Worm (Caenorhabditis elegans) whole organism, early embryonic: ENCODE results near the gene lap-2.

Experiments used
- B0310.2 ChIP-seq: sonication (generic microtip); optimal IDR thresholded peaks from 2 replicates; lab custom pipeline; 2016; ENCODE audit warnings: mild to moderate bottlenecking, missing genetic modification characterization, missing compliant biosample characterization
- F13C5.2 ChIP-seq: sonication (generic microtip); optimal IDR thresholded peaks from 2 replicates; lab custom pipeline; 2017; ENCODE audit warnings: mild to moderate bottlenecking, missing genetic modification characterization, inconsistent platforms, missing compliant biosample characterization
- aly-1 ChIP-seq: sonication (generic microtip); optimal IDR thresholded peaks from 2 replicates; lab custom pipeline; 2016; ENCODE audit warnings: missing genetic modification characterization, missing compliant biosample characterization
- ama-1 ChIP-seq: fragments of 150-350 bp; optimal IDR thresholded peaks from 2 replicates; lab custom pipeline; 2014
- ceh-13 ChIP-seq: fragments of 200-800 bp; sonication (Bioruptor generic); optimal IDR thresholded peaks from 2 replicates; lab custom pipeline; 2018; ENCODE audit warnings: mild to moderate bottlenecking, missing genetic modification characterization, missing compliant biosample characterization
- ceh-36 ChIP-seq: sonication (generic microtip); optimal IDR thresholded peaks from 2 replicates; lab custom pipeline; 2016; ENCODE audit warnings: missing genetic modification characterization, inconsistent platforms, missing compliant biosample characterization
- ets-7 ChIP-seq: sonication (generic microtip); optimal IDR thresholded peaks from 2 replicates; lab custom pipeline; 2016; ENCODE audit warnings: missing genotype, missing genetic modification characterization, missing compliant biosample characterization
- flt-1 ChIP-seq: fragments of 200-800 bp; sonication (Bioruptor generic); IDR thresholded peaks from 2 replicates; pipeline ENCODE4 v1.3.6; 2022; ENCODE audit warnings: missing genetic modification characterization, missing compliant biosample characterization
- hmbx-1 ChIP-seq: sonication (generic microtip); optimal IDR thresholded peaks from 2 replicates; lab custom pipeline; 2016; ENCODE audit warnings: mild to moderate bottlenecking, missing genetic modification characterization, missing compliant biosample characterization
- hmg-4 ChIP-seq: fragments of 200-800 bp; sonication (Bioruptor generic); optimal IDR thresholded peaks from 2 replicates; lab custom pipeline; 2018; ENCODE audit warnings: mild to moderate bottlenecking, missing genetic modification characterization, missing compliant biosample characterization
- hnd-1 ChIP-seq: sonication (generic microtip); optimal IDR thresholded peaks from 2 replicates; lab custom pipeline; 2016; ENCODE audit warnings: missing genetic modification characterization, missing compliant biosample characterization
- pes-1 ChIP-seq: fragments of 200-800 bp; sonication (Bioruptor generic); IDR thresholded peaks from 2 replicates; pipeline ENCODE4 v1.3.6; 2022; ENCODE audit warnings: missing genetic modification reagents, missing genetic modification characterization, missing compliant biosample characterization
- scrt-1 ChIP-seq: fragments of 200-800 bp; sonication (Bioruptor generic); IDR thresholded peaks from 2 replicates; pipeline ENCODE4 v1.3.6; 2022; ENCODE audit warnings: missing genetic modification characterization, missing compliant biosample characterization
- sea-1 ChIP-seq: fragments of 200-800 bp; sonication (Bioruptor generic); conservative IDR thresholded peaks from 2 replicates; pipeline ENCODE4 v1.3.6; 2022; ENCODE audit warnings: missing genetic modification characterization, missing compliant biosample characterization
- tbx-11 ChIP-seq: fragments of 200-800 bp; sonication (Bioruptor generic); IDR thresholded peaks from 2 replicates; pipeline ENCODE4 v1.3.6; 2022; ENCODE audit warnings: missing genetic modification characterization, missing compliant biosample characterization
- tbx-37 ChIP-seq: fragments of 200-800 bp; sonication (Bioruptor generic); conservative IDR thresholded peaks from 2 replicates; pipeline ENCODE4 v1.3.6; 2022; ENCODE audit warnings: missing genetic modification reagents, missing genetic modification characterization, missing compliant biosample characterization
- tra-4 ChIP-seq: sonication (generic microtip); optimal IDR thresholded peaks from 2 replicates; lab custom pipeline; 2017; ENCODE audit warnings: missing genetic modification characterization, missing compliant biosample characterization

The lap-2 gene

DNA sequence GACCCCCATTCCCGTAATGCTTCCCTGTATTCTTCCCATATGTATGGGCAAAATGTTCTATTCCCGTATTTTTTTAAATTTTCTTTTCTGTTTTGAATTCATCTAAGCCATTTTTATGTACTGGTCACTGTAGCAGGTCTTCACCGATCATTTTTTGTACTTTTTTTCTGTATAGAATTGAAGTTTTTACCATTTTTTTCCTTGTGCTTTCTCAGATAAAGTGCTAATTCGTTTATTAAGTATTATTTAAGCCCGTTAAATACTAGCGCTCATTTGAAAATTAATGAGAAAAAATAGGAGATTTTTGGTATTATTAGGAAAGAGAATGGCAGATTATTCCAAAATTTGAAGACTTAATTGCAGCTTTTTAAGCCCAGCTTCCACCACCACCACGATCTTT, 36.8 kb upstream of the lap-2 start:
- no peak for TF ChIP-seq ama-1 (lab: Kevin White, UChicago)
- no peak for TF ChIP-seq ceh-13 (GFP tag; lab: Kevin White, UChicago)
- TF ChIP-seq ceh-36 (tag; lab: Kevin White, UChicago): no peak

ce11 chrV:13008825-13009224, 34.7 kb upstream of the lap-2 start, which contains the start of gene F15B9.10:
F15B9.10 (minus strand) TSS chrV:13008925.
- no peak for TF ChIP-seq B0310.2 (tag; lab: Kevin White, UChicago)
- TF ChIP-seq ets-7 (tag; lab: Kevin White, UChicago): no peak
- no peak for TF ChIP-seq ceh-36 (tag; lab: Kevin White, UChicago)
- TF ChIP-seq tbx-37 (GFP tag; lab: Robert Waterston, UW): no peak
- TF ChIP-seq ama-1 (lab: Kevin White, UChicago): no peak
- TF ChIP-seq pes-1 (GFP tag; lab: Robert Waterston, UW): no peak
- TF ChIP-seq hmbx-1 (tag; lab: Kevin White, UChicago): no peak
- TF ChIP-seq tbx-11: no peak
- no peak for TF ChIP-seq F13C5.2 (tag; lab: Kevin White, UChicago)
- no peak for TF ChIP-seq ceh-13 (GFP tag; lab: Kevin White, UChicago)
- TF ChIP-seq aly-1 (tag; lab: Kevin White, UChicago): no peak
- TF ChIP-seq hmg-4 (GFP tag; lab: Kevin White, UChicago): no peak
- no peak for TF ChIP-seq tra-4 (tag; lab: Kevin White, UChicago)
- no peak for TF ChIP-seq flt-1 (GFP tag; lab: Robert Waterston, UW)
- TF ChIP-seq sea-1: no peak
- TF ChIP-seq scrt-1: no peak

- no peak for TF ChIP-seq hmbx-1 (tag; lab: Kevin White, UChicago)
- TF ChIP-seq scrt-1: no peak
- no peak for TF ChIP-seq F13C5.2 (tag; lab: Kevin White, UChicago)
- TF ChIP-seq hmg-4 (GFP tag; lab: Kevin White, UChicago): no peak
These were observed 34.2 kb upstream of the lap-2 start for ce11 chrV:13009271-13009670.

ce11 chrV:13009843-13010242, 33.7 kb upstream of the lap-2 start:
- TF ChIP-seq pes-1 (GFP tag; lab: Robert Waterston, UW): no peak
- TF ChIP-seq ets-7 (tag; lab: Kevin White, UChicago): no peak
- no peak for TF ChIP-seq hmbx-1 (tag; lab: Kevin White, UChicago)

- TF ChIP-seq hnd-1 (tag; lab: Kevin White, UChicago) (no peak), hmbx-1 (tag; lab: Kevin White, UChicago) (no peak), ets-7 (tag; lab: Kevin White, UChicago) (no peak), sea-1 (no peak)
These were observed 31.6 kb upstream of the lap-2 start for ce11 chrV:13011904-13012303.

DNA sequence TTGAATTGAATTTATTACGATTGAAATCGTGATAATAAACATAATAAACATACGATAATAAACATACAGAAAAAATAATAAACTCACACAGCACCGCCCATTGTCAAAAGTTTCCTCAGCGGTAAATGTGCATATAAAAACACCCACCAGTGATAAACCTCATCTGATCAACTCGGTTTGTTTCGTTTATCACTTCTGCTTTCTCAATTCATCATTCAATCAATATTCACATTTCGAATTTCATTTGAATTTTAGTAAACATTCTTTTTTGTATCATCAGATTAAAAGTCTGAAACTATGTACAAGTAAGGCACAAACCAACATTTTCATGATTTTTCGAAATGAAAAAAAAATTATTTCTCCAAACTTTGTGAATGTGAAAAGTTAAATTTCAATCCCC, 30.4 kb upstream of the lap-2 start, which contains the start of gene try-10:
try-10 (minus strand) TSS at position 101 of the 400 bp plus-strand sequence.
- no peak for TF ChIP-seq hnd-1 (tag; lab: Kevin White, UChicago)
- no peak for TF ChIP-seq hmg-4 (GFP tag; lab: Kevin White, UChicago)
- no peak for TF ChIP-seq ceh-36 (tag; lab: Kevin White, UChicago)
- TF ChIP-seq scrt-1: no peak
- no peak for TF ChIP-seq tra-4 (tag; lab: Kevin White, UChicago)
- no peak for TF ChIP-seq flt-1 (GFP tag; lab: Robert Waterston, UW)
- TF ChIP-seq ama-1 (lab: Kevin White, UChicago): no peak
- TF ChIP-seq F13C5.2 (tag; lab: Kevin White, UChicago): no peak
- no peak for TF ChIP-seq sea-1
- no peak for TF ChIP-seq tbx-37 (GFP tag; lab: Robert Waterston, UW)
- no peak for TF ChIP-seq B0310.2 (tag; lab: Kevin White, UChicago)
- no peak for TF ChIP-seq tbx-11
- no peak for TF ChIP-seq ets-7 (tag; lab: Kevin White, UChicago)
- no peak for TF ChIP-seq aly-1 (tag; lab: Kevin White, UChicago)
- no peak for TF ChIP-seq hmbx-1 (tag; lab: Kevin White, UChicago)
- no peak for TF ChIP-seq ceh-13 (GFP tag; lab: Kevin White, UChicago)
- no peak for TF ChIP-seq pes-1 (GFP tag; lab: Robert Waterston, UW)

- TF ChIP-seq hnd-1 (tag; lab: Kevin White, UChicago) (no peak), scrt-1 (no peak), ceh-13 (GFP tag; lab: Kevin White, UChicago) (no peak), tbx-11 (no peak), pes-1 (GFP tag; lab: Robert Waterston, UW) (no peak), ceh-36 (tag; lab: Kevin White, UChicago) (no peak), tbx-37 (GFP tag; lab: Robert Waterston, UW) (no peak), sea-1 (no peak), hmbx-1 (tag; lab: Kevin White, UChicago) (no peak), ama-1 (lab: Kevin White, UChicago) (no peak), flt-1 (GFP tag; lab: Robert Waterston, UW) (no peak), aly-1 (tag; lab: Kevin White, UChicago) (no peak), ets-7 (tag; lab: Kevin White, UChicago) (no peak), F13C5.2 (tag; lab: Kevin White, UChicago) (no peak), hmg-4 (GFP tag; lab: Kevin White, UChicago) (no peak), tra-4 (tag; lab: Kevin White, UChicago) (no peak), B0310.2 (tag; lab: Kevin White, UChicago) (no peak)
These were observed 29.7 kb upstream of the lap-2 start, which contains the start of gene F15B9.6 for ce11 chrV:13013844-13014243. F15B9.6 (plus strand) TSS chrV:13014144.

DNA sequence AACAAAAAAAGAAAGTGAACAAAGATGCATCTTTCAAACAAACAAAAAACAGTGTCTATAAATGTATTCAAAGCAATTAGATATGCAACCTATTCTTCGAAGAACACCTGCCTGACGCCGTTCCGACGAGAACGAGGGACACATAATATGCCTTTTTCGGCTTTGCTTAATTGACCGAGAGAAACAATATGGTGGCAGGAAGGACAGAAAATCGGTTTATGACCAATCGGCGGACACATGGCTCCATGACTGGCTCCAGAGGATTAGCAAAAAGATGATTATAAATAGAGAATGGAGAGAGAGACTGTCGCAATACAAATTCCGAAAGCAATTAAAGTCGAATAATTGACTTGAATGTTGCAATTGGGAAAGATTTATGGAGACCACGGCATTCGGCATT, 25.3 kb upstream of the lap-2 start:
- no peak for TF ChIP-seq tbx-11
- no peak for TF ChIP-seq hnd-1 (tag; lab: Kevin White, UChicago)
- no peak for TF ChIP-seq tbx-37 (GFP tag; lab: Robert Waterston, UW)
- TF ChIP-seq F13C5.2 (tag; lab: Kevin White, UChicago): no peak
- no peak for TF ChIP-seq hmg-4 (GFP tag; lab: Kevin White, UChicago)
- no peak for TF ChIP-seq ceh-36 (tag; lab: Kevin White, UChicago)
- TF ChIP-seq flt-1 (GFP tag; lab: Robert Waterston, UW): no peak
- no peak for TF ChIP-seq sea-1
- no peak for TF ChIP-seq ceh-13 (GFP tag; lab: Kevin White, UChicago)
- no peak for TF ChIP-seq B0310.2 (tag; lab: Kevin White, UChicago)
- TF ChIP-seq scrt-1: no peak
- no peak for TF ChIP-seq pes-1 (GFP tag; lab: Robert Waterston, UW)
- TF ChIP-seq tra-4 (tag; lab: Kevin White, UChicago): no peak
